Fruit fly (Drosophila melanogaster): ENCODE measurements around the gene Hpf1.

Hpf1 gene

DNA sequence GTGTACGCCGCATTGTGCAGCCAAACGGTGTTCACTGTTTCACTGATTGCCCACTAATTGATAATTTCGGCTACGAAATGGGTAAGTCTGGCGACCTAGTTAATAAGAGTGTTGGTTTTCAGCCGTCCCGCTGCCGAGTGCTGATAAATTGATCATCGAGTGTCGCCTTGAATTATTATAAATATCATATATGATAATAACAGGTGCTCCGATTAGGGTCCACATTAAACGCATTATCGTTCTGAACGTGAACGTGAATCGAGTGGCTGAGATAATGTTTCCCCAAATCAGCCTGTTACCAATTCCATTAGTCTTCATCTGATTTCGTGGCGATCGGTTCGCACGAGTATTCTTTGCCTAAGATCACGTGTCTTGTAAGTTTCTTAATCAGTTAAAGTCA, 49.6 kb downstream of the Hpf1 start:
- no peak for TF ChIP-seq CG17801 (GFP tag; optimal IDR thresholded peaks at IDR 0.05; ENCODE audit: partially characterized antibody)

Data from ovary, adult (tissue).